Worm (Caenorhabditis elegans) whole organism, mixed stage, embryonic: ENCODE measurements around the gene asp-2.

Experiments used
- M03D4.4 ChIP-seq: sonication (generic microtip); optimal IDR thresholded peaks from 2 replicates; lab custom pipeline; 2017; ENCODE audit warnings: mild to moderate bottlenecking, missing genetic modification characterization, missing compliant biosample characterization
- bed-3 ChIP-seq: fragments of 200-800 bp; sonication (Bioruptor generic); optimal IDR thresholded peaks from 3 replicates; lab custom pipeline; 2018; ENCODE audit warnings: mild to moderate bottlenecking, missing genetic modification characterization, moderate library complexity, missing compliant biosample characterization
- blmp-1 ChIP-seq: fragments of 150-350 bp; optimal IDR thresholded peaks from 2 replicates; lab custom pipeline; 2014; ENCODE audit warnings: missing biosample characterization, missing genetic modification characterization
- ceh-39 ChIP-seq: fragments of 150-350 bp; optimal IDR thresholded peaks from 2 replicates; lab custom pipeline; 2014; ENCODE audit warnings: missing biosample characterization, missing genetic modification characterization
- ceh-43 ChIP-seq: fragments of 200-800 bp; sonication (Bioruptor generic); optimal IDR thresholded peaks from 2 replicates; lab custom pipeline; 2018; ENCODE audit warnings: mild to moderate bottlenecking, missing genetic modification characterization, moderate library complexity, missing compliant biosample characterization
- ceh-83 ChIP-seq: fragments of 200-800 bp; sonication (Bioruptor generic); optimal IDR thresholded peaks from 2 replicates; lab custom pipeline; 2018; ENCODE audit warnings: mild to moderate bottlenecking, missing genetic modification characterization, missing compliant biosample characterization
- ces-1 ChIP-seq: fragments of 150-350 bp; optimal IDR thresholded peaks from 2 replicates; lab custom pipeline; 2014; ENCODE audit warnings: missing biosample characterization, missing genetic modification reagents, missing genetic modification characterization
- cnd-1 ChIP-seq: fragments of 200-800 bp; sonication (Bioruptor generic); optimal IDR thresholded peaks from 2 replicates; lab custom pipeline; 2018; ENCODE audit warnings: mild to moderate bottlenecking, missing genetic modification characterization, missing compliant biosample characterization
- drap-1 ChIP-seq: fragments of 200-800 bp; sonication (Bioruptor generic); optimal IDR thresholded peaks from 3 replicates; lab custom pipeline; 2018; ENCODE audit warnings: mild to moderate bottlenecking, missing genetic modification characterization, missing compliant biosample characterization
- elt-1 ChIP-seq: sonication (generic microtip); optimal IDR thresholded peaks from 2 replicates; lab custom pipeline; 2017; ENCODE audit warnings: missing genetic modification characterization, mild to moderate bottlenecking, missing compliant biosample characterization, antibody characterized with exemption, moderate library complexity, borderline replicate concordance; ENCODE audit not compliant: insufficient read depth
- elt-3 ChIP-seq: fragments of 150-350 bp; optimal IDR thresholded peaks from 2 replicates; lab custom pipeline; 2014; ENCODE audit warnings: missing biosample characterization, missing genetic modification characterization
- flh-1 ChIP-seq: fragments of 200-800 bp; sonication (Bioruptor generic); optimal IDR thresholded peaks from 2 replicates; lab custom pipeline; 2018; ENCODE audit warnings: mild to moderate bottlenecking, missing genetic modification characterization, moderate library complexity, missing compliant biosample characterization
- ham-2 ChIP-seq: fragments of 200-800 bp; sonication (Bioruptor generic); optimal IDR thresholded peaks from 2 replicates; lab custom pipeline; 2018; ENCODE audit warnings: mild to moderate bottlenecking, missing genetic modification characterization, missing compliant biosample characterization
- lin-13 ChIP-seq: fragments of 150-350 bp; optimal IDR thresholded peaks from 2 replicates; lab custom pipeline; 2014; ENCODE audit warnings: missing biosample characterization, missing genetic modification characterization
- lin-32 ChIP-seq: fragments of 200-800 bp; sonication (Bioruptor generic); optimal IDR thresholded peaks from 2 replicates; lab custom pipeline; 2018; ENCODE audit warnings: mild to moderate bottlenecking, missing genetic modification characterization, missing compliant biosample characterization
- lsy-2 ChIP-seq: fragments of 150-350 bp; optimal IDR thresholded peaks from 2 replicates; lab custom pipeline; 2014; ENCODE audit warnings: missing biosample characterization, missing genetic modification characterization
- mab-5 ChIP-seq: fragments of 150-350 bp; optimal IDR thresholded peaks from 2 replicates; lab custom pipeline; 2014; ENCODE audit warnings: missing biosample characterization, missing genetic modification characterization
- mep-1 ChIP-seq: fragments of 150-350 bp; optimal IDR thresholded peaks from 2 replicates; lab custom pipeline; 2017; ENCODE audit warnings: missing biosample characterization, missing genetic modification reagents, missing genetic modification characterization, inconsistent platforms
- mls-2 ChIP-seq: sonication (generic microtip); optimal IDR thresholded peaks from 2 replicates; lab custom pipeline; 2016; ENCODE audit warnings: mild to moderate bottlenecking, missing genetic modification characterization, moderate library complexity, missing compliant biosample characterization
- nhr-12 ChIP-seq: fragments of 150-350 bp; optimal IDR thresholded peaks from 2 replicates; lab custom pipeline; 2014; ENCODE audit warnings: missing biosample characterization, missing genetic modification characterization
- nhr-2 ChIP-seq: fragments of 150-350 bp; optimal IDR thresholded peaks from 2 replicates; lab custom pipeline; 2014; ENCODE audit warnings: missing biosample characterization, missing genetic modification characterization
- nhr-28 ChIP-seq: fragments of 150-350 bp; optimal IDR thresholded peaks from 2 replicates; lab custom pipeline; 2014; ENCODE audit warnings: missing biosample characterization, missing genetic modification characterization
- pha-4 ChIP-seq: fragments of 150-350 bp; optimal IDR thresholded peaks from 2 replicates; lab custom pipeline; 2018; ENCODE audit warnings: missing biosample characterization, missing genetic modification reagents, missing genetic modification characterization
- snpc-4 ChIP-seq: fragments of 150-350 bp; optimal IDR thresholded peaks from 2 replicates; lab custom pipeline; 2014; ENCODE audit warnings: missing biosample characterization, missing genetic modification characterization
- sptf-1 ChIP-seq: sonication (generic microtip); optimal IDR thresholded peaks from 2 replicates; lab custom pipeline; 2017; ENCODE audit warnings: mild to moderate bottlenecking, missing genetic modification characterization, moderate library complexity, missing compliant biosample characterization
- tbx-8 ChIP-seq: fragments of 200-800 bp; sonication (Bioruptor generic); optimal IDR thresholded peaks from 2 replicates; lab custom pipeline; 2018; ENCODE audit warnings: mild to moderate bottlenecking, missing genetic modification characterization, moderate library complexity, missing compliant biosample characterization
- unc-120 ChIP-seq: sonication (generic microtip); optimal IDR thresholded peaks from 2 replicates; lab custom pipeline; 2017; ENCODE audit warnings: missing genetic modification characterization, missing compliant biosample characterization; ENCODE audit not compliant: poor library complexity, severe bottlenecking
- unc-39 ChIP-seq: fragments of 150-350 bp; optimal IDR thresholded peaks from 2 replicates; lab custom pipeline; 2014; ENCODE audit warnings: missing biosample characterization, missing genetic modification characterization
- zip-8 ChIP-seq: fragments of 150-350 bp; optimal IDR thresholded peaks from 2 replicates; lab custom pipeline; 2014; ENCODE audit warnings: missing biosample characterization, missing genetic modification characterization
- ztf-11 ChIP-seq: fragments of 150-350 bp; optimal IDR thresholded peaks from 2 replicates; lab custom pipeline; 2014; ENCODE audit warnings: missing biosample characterization, missing genetic modification characterization

asp-2 gene

ce11 chrV:9202710-9203109 is at the start of gene asp-2:
TSS of gene asp-2 (plus strand) at chrV:9203077.
- no peak for TF ChIP-seq elt-1

- no peak for TF ChIP-seq snpc-4 (tag; lab: Kevin White, UChicago)
- TF ChIP-seq ceh-83 (GFP tag; lab: Kevin White, UChicago), result no peak
- TF ChIP-seq sptf-1 (tag; lab: Kevin White, UChicago), result no peak
- no peak for TF ChIP-seq ztf-11
- TF ChIP-seq drap-1 (GFP tag; lab: Kevin White, UChicago), result no peak
- no peak for TF ChIP-seq ceh-39 (tag; lab: Kevin White, UChicago)
- TF ChIP-seq ham-2, result no peak
- no peak for TF ChIP-seq nhr-12
- TF ChIP-seq nhr-2 (tag; lab: Kevin White, UChicago), result no peak
- TF ChIP-seq lin-32, result no peak
- TF ChIP-seq ceh-43 (GFP tag; lab: Kevin White, UChicago), result no peak
- TF ChIP-seq pha-4 (tag; lab: Kevin White, UChicago), result no peak
- TF ChIP-seq cnd-1 (tag; lab: Kevin White, UChicago), result no peak
- no peak for TF ChIP-seq blmp-1 (tag; lab: Kevin White, UChicago)
- TF ChIP-seq unc-120, result no peak
- TF ChIP-seq bed-3 (GFP tag; lab: Kevin White, UChicago), result no peak
- TF ChIP-seq flh-1 (GFP tag; lab: Kevin White, UChicago), result no peak
- no peak for TF ChIP-seq mls-2 (tag; lab: Kevin White, UChicago)
- TF ChIP-seq elt-3 (tag; lab: Kevin White, UChicago), result no peak
- no peak for TF ChIP-seq mep-1
Observed at ce11 chrV:9154772-9155171, 48.1 kb upstream of the asp-2 start, which contains the start of gene B0222.5. TSS of gene B0222.5 (minus strand) at chrV:9154872.

- no peak for TF ChIP-seq M03D4.4 (tag; lab: Kevin White, UChicago)
- TF ChIP-seq lsy-2 (tag; lab: Kevin White, UChicago), result no peak
- TF ChIP-seq lin-13 (tag; lab: Kevin White, UChicago), result no peak
- TF ChIP-seq lin-32, result no peak
- TF ChIP-seq ztf-11, result no peak
- TF ChIP-seq ceh-39 (tag; lab: Kevin White, UChicago), result no peak
- TF ChIP-seq, all 35 proteins: peak for 0
Observed at ce11 chrV:9155616-9156015, 47.3 kb upstream of the asp-2 start.

ce11 chrV:9156679-9157078 is 46.2 kb upstream of the asp-2 start, which contains the start of gene B0222.15:
TSS of gene B0222.15 (minus strand) at chrV:9156779.
- no peak for TF ChIP-seq M03D4.4 (tag; lab: Kevin White, UChicago)
- no peak for TF ChIP-seq flh-1 (GFP tag; lab: Kevin White, UChicago)
- TF ChIP-seq elt-1, result no peak
- no peak for TF ChIP-seq snpc-4 (tag; lab: Kevin White, UChicago)
- TF ChIP-seq zip-8 (tag; lab: Kevin White, UChicago), result no peak
- TF ChIP-seq mab-5 (tag; lab: Kevin White, UChicago), result no peak
- TF ChIP-seq nhr-28 (tag; lab: Kevin White, UChicago), result no peak
- TF ChIP-seq elt-3 (tag; lab: Kevin White, UChicago), result no peak
- no peak for TF ChIP-seq nhr-12
- no peak for TF ChIP-seq ceh-39 (tag; lab: Kevin White, UChicago)
- TF ChIP-seq ham-2, result no peak
- no peak for TF ChIP-seq pha-4 (tag; lab: Kevin White, UChicago)
- TF ChIP-seq unc-39 (tag; lab: Kevin White, UChicago), result no peak
- TF ChIP-seq ces-1, result no peak
- no peak for TF ChIP-seq mls-2 (tag; lab: Kevin White, UChicago)
- no peak for TF ChIP-seq unc-120
- no peak for TF ChIP-seq tbx-8
- no peak for TF ChIP-seq ceh-43 (GFP tag; lab: Kevin White, UChicago)

ce11 chrV:9157597-9157996 is 45.3 kb upstream of the asp-2 start:
- TF ChIP-seq ces-1, result peak; percentile 86
- no peak for TF ChIP-seq ceh-83 (GFP tag; lab: Kevin White, UChicago)
- TF ChIP-seq lsy-2 (tag; lab: Kevin White, UChicago), result no peak
- no peak for TF ChIP-seq lin-32
